Fruit fly (Drosophila melanogaster): ENCODE data around the gene nau.

nau gene

dm6 chr3R:23726740-23727139 is 8.6 kb upstream of the nau start (continued):
- TF ChIP-seq caup (GFP tag; optimal IDR thresholded peaks at IDR 0.05; ENCODE audit: severe bottlenecking) (peak; percentile 84), Poxn (GFP tag; IDR thresholded peaks at IDR 0.05) (no peak; the same call in 1 of the 2 replicates), CG7556 (GFP tag; optimal IDR thresholded peaks at IDR 0.05) (peak; percentile 82), CG18619 (GFP tag; optimal IDR thresholded peaks at IDR 0.05) (peak; percentile 76), Aef1 (GFP tag; IDR thresholded peaks at IDR 0.05) (peak; percentile 80), odd (GFP tag; optimal IDR thresholded peaks at IDR 0.05) (peak; percentile 34), her (GFP tag; optimal IDR thresholded peaks at IDR 0.05) (peak; percentile 56), Sry-β (GFP tag; optimal IDR thresholded peaks at IDR 0.05) (no peak), Scr (GFP tag; IDR thresholded peaks at IDR 0.05; ENCODE audit: partially characterized antibody) (no peak), phol (tag; optimal IDR thresholded peaks at IDR 0.05) (peak; percentile 69), CG14050 (GFP tag; IDR thresholded peaks at IDR 0.05) (peak; percentile 67), E2f2 (GFP tag; IDR thresholded peaks at IDR 0.05) (peak; percentile 56; the same call in 1 of the 2 replicates), lbe (GFP tag; optimal IDR thresholded peaks at IDR 0.05) (peak; percentile 52), Jarid2 (GFP tag; optimal IDR thresholded peaks at IDR 0.05) (peak; percentile 60), E2f1 (GFP tag; IDR thresholded peaks at IDR 0.05) (peak; percentile 73), scrt (GFP tag; optimal IDR thresholded peaks at IDR 0.05) (peak; percentile 78), Max (GFP tag; optimal IDR thresholded peaks at IDR 0.05) (peak; percentile 70), pho (GFP tag; optimal IDR thresholded peaks at IDR 0.05) (peak; percentile 78), Bteb2 (GFP tag; optimal IDR thresholded peaks at IDR 0.05) (peak; percentile 75), CG4282 (GFP tag; optimal IDR thresholded peaks at IDR 0.05) (no peak), CG5953 (GFP tag; IDR thresholded peaks at IDR 0.05) (no peak; the same call in 1 of the 2 replicates), maf-S (GFP tag; optimal IDR thresholded peaks at IDR 0.05) (peak; percentile 73), Deaf1 (tag; optimal IDR thresholded peaks at IDR 0.05) (peak; percentile 63), CG3838 (GFP tag; optimal IDR thresholded peaks at IDR 0.05) (peak; percentile 30), CG14667 (GFP tag; IDR thresholded peaks at IDR 0.05) (peak; percentile 55; the same call in 1 of the 2 replicates), cwo (GFP tag; optimal IDR thresholded peaks at IDR 0.05) (peak; percentile 91), CG9797 (GFP tag; optimal IDR thresholded peaks at IDR 0.05) (no peak), CG15073 (GFP tag; optimal IDR thresholded peaks at IDR 0.05) (no peak), inv (GFP tag; IDR thresholded peaks at IDR 0.05; ENCODE audit: partially characterized antibody) (no peak), prd (optimal IDR thresholded peaks at IDR 0.05) (no peak), prd (GFP tag; IDR thresholded peaks at IDR 0.05) (peak; percentile 78), CG11723 (GFP tag; optimal IDR thresholded peaks at IDR 0.05) (peak; percentile 36), corto (GFP tag; optimal IDR thresholded peaks at IDR 0.05) (peak; percentile 11), salm (tag; optimal IDR thresholded peaks at IDR 0.05) (peak; percentile 39), Eip74EF (GFP tag; optimal IDR thresholded peaks at IDR 0.05) (peak in 1 of 2 experiments; percentile 50), CG13894 (tag; optimal IDR thresholded peaks at IDR 0.05) (peak; percentile 87), sim (GFP tag; IDR thresholded peaks at IDR 0.05) (no peak), CG1233 (GFP tag; optimal IDR thresholded peaks at IDR 0.05) (peak; percentile 70), CG7786 (GFP tag; optimal IDR thresholded peaks at IDR 0.05) (peak; percentile 76), CG10274 (GFP tag; optimal IDR thresholded peaks at IDR 0.05) (peak; percentile 27), dysf (GFP tag; IDR thresholded peaks at IDR 0.05) (peak; percentile 87), kay (GFP tag; optimal IDR thresholded peaks at IDR 0.05) (peak; percentile 51), ash1 (GFP tag; optimal IDR thresholded peaks at IDR 0.05) (peak; percentile 41), Gug (GFP tag; IDR thresholded peaks at IDR 0.05) (peak; percentile 51; the same call in 2 of the 4 replicates), pita (GFP tag; optimal IDR thresholded peaks at IDR 0.05) (no peak), Ravus (GFP tag; IDR thresholded peaks at IDR 0.05) (peak; percentile 55), CTCF (GFP tag; optimal IDR thresholded peaks at IDR 0.05) (no peak), CG17385 (GFP tag; optimal IDR thresholded peaks at IDR 0.05) (peak; percentile 72), gfzf (GFP tag; optimal IDR thresholded peaks at IDR 0.05) (no peak), CkIIα-i1 (GFP tag; IDR thresholded peaks at IDR 0.05) (no peak), Kr (GFP tag; optimal IDR thresholded peaks at IDR 0.05) (no peak)
